Worm (Caenorhabditis elegans): ENCODE results near the gene bigr-1.

bigr-1 gene

ce11 chrII:11192488-11192887 is 11.0 kb downstream of the bigr-1 start:
- TF ChIP-seq tbx-2 (tag; optimal IDR thresholded peaks at IDR 0.05) (no peak), mec-3 (tag; optimal IDR thresholded peaks at IDR 0.05; ENCODE audit: borderline replicate concordance) (no peak)

- TF ChIP-seq ceh-19 (GFP tag; optimal IDR thresholded peaks at IDR 0.05): no peak
- no peak for TF ChIP-seq odd-2 (tag; optimal IDR thresholded peaks at IDR 0.05)
- no peak for TF ChIP-seq nhr-11 (tag; optimal IDR thresholded peaks at IDR 0.05)
- TF ChIP-seq pros-1 (tag; optimal IDR thresholded peaks at IDR 0.05): no peak
- TF ChIP-seq pha-2 (tag; optimal IDR thresholded peaks at IDR 0.05): no peak
- no peak for TF ChIP-seq mec-3 (tag; optimal IDR thresholded peaks at IDR 0.05; ENCODE audit: borderline replicate concordance)
- no peak for TF ChIP-seq nhr-232 (tag; optimal IDR thresholded peaks at IDR 0.05)
- TF ChIP-seq elt-4 (tag; optimal IDR thresholded peaks at IDR 0.05): no peak
- no peak for TF ChIP-seq tbx-2 (tag; optimal IDR thresholded peaks at IDR 0.05)
- no peak for TF ChIP-seq K09A11.1 (tag; optimal IDR thresholded peaks at IDR 0.05; ENCODE audit: insufficient read depth)
- TF ChIP-seq hlh-13 (GFP tag; optimal IDR thresholded peaks at IDR 0.05): no peak
- no peak for TF ChIP-seq Y22D7AL.16 (tag; optimal IDR thresholded peaks at IDR 0.05)
- no peak for TF ChIP-seq K02D7.2 (tag; optimal IDR thresholded peaks at IDR 0.05)
- no peak for TF ChIP-seq tbx-7 (tag; optimal IDR thresholded peaks at IDR 0.05)
- no peak for TF ChIP-seq che-1 (tag; optimal IDR thresholded peaks at IDR 0.05)
- no peak for TF ChIP-seq ttx-3 (tag; optimal IDR thresholded peaks at IDR 0.05)
- TF ChIP-seq C38D4.7 (GFP tag; optimal IDR thresholded peaks at IDR 0.05): no peak
- no peak for TF ChIP-seq T23F11.4 (GFP tag; optimal IDR thresholded peaks at IDR 0.05)
- no peak for TF ChIP-seq ceh-48 (tag; optimal IDR thresholded peaks at IDR 0.05)
- TF ChIP-seq syd-9 (tag; optimal IDR thresholded peaks at IDR 0.05): no peak
Measured at ce11 chrII:11193523-11193922, 12.1 kb downstream of the bigr-1 start.

- no peak for TF ChIP-seq zip-5 (tag; optimal IDR thresholded peaks at IDR 0.05)
- no peak for TF ChIP-seq lim-6 (tag; optimal IDR thresholded peaks at IDR 0.05)
- TF ChIP-seq gmeb-2 (tag; optimal IDR thresholded peaks at IDR 0.05): no peak
- no peak for TF ChIP-seq hlh-30 (tag; optimal IDR thresholded peaks at IDR 0.05; ENCODE audit: insufficient read depth)
- no peak for TF ChIP-seq elt-4 (tag; optimal IDR thresholded peaks at IDR 0.05)
- no peak for TF ChIP-seq ceh-22 (tag; optimal IDR thresholded peaks at IDR 0.05)
- no peak for TF ChIP-seq C38D4.7 (GFP tag; optimal IDR thresholded peaks at IDR 0.05)
- no peak for TF ChIP-seq ceh-34 (tag; optimal IDR thresholded peaks at IDR 0.05)
- no peak for TF ChIP-seq unc-86 (tag; optimal IDR thresholded peaks at IDR 0.05)
- no peak for TF ChIP-seq che-1 (tag; optimal IDR thresholded peaks at IDR 0.05)
- TF ChIP-seq syd-9 (tag; optimal IDR thresholded peaks at IDR 0.05): no peak
- no peak for TF ChIP-seq ahr-1 (tag; optimal IDR thresholded peaks at IDR 0.05)
- no peak for TF ChIP-seq K09A11.1 (tag; optimal IDR thresholded peaks at IDR 0.05; ENCODE audit: insufficient read depth)
- TF ChIP-seq npax-4 (tag; optimal IDR thresholded peaks at IDR 0.05): no peak
- TF ChIP-seq ama-1 (optimal IDR thresholded peaks at IDR 0.05): no peak
- no peak for TF ChIP-seq pat-9 (tag; optimal IDR thresholded peaks at IDR 0.05)
Measured at ce11 chrII:11200234-11200755, 18.8 kb downstream of the bigr-1 start.

ce11 chrII:11202581-11203271 is 21.3 kb downstream of the bigr-1 start, which contains the start of gene srap-1:
Gene srap-1 (plus strand): TSS chrII:11203221.
- TF ChIP-seq fax-1 (tag; optimal IDR thresholded peaks at IDR 0.05): no peak

ce11 chrII:11204731-11205130 is 23.3 kb downstream of the bigr-1 start:
- TF ChIP-seq C08G9.2 (tag; optimal IDR thresholded peaks at IDR 0.05) (no peak), C38D4.7 (GFP tag; optimal IDR thresholded peaks at IDR 0.05) (no peak), K09A11.1 (tag; optimal IDR thresholded peaks at IDR 0.05; ENCODE audit: insufficient read depth) (no peak), F13H6.1 (tag; optimal IDR thresholded peaks at IDR 0.05) (no peak), K02D7.2 (tag; optimal IDR thresholded peaks at IDR 0.05) (no peak), ahr-1 (tag; optimal IDR thresholded peaks at IDR 0.05) (no peak), hlh-30 (tag; optimal IDR thresholded peaks at IDR 0.05; ENCODE audit: insufficient read depth) (no peak), unc-3 (GFP tag; conservative IDR thresholded peaks at IDR 0.05) (no peak), unc-3 (tag; optimal IDR thresholded peaks at IDR 0.05) (no peak), ama-1 (optimal IDR thresholded peaks at IDR 0.05) (no peak), ceh-6 (GFP tag; optimal IDR thresholded peaks at IDR 0.05) (no peak), pha-2 (tag; optimal IDR thresholded peaks at IDR 0.05) (no peak), fkh-6 (tag; optimal IDR thresholded peaks at IDR 0.05) (no peak), dmd-4 (tag; optimal IDR thresholded peaks at IDR 0.05; ENCODE audit: borderline replicate concordance) (no peak), ceh-48 (tag; optimal IDR thresholded peaks at IDR 0.05) (no peak), lin-11 (tag; optimal IDR thresholded peaks at IDR 0.05) (no peak), rnt-1 (tag; optimal IDR thresholded peaks at IDR 0.05) (no peak), ceh-45 (GFP tag; IDR thresholded peaks at IDR 0.05) (no peak), madf-2 (tag; optimal IDR thresholded peaks at IDR 0.05) (no peak)
